Fruit fly (Drosophila melanogaster): ENCODE data around the gene lectin-28C.

DNA sequence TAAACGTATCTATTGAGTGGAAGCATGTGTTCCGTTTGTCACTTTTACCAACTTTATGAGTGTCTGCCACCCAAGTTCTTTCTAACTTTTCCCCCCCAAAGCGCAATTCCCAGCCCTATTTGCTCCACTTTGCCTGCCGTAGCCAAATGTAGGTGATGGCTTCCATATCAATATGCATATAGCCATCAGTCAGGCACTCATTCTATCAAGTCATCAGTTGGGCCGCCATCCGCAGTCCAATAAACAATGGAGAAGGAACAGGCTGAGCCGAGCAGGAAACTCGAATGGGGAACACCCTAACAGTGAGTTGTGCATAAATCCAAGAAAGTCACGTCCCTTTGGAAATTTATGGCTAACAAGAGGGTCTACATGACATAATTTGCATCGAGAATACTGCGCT is 49.3 kb upstream of the lectin-28C start:
- TF ChIP-seq toe (GFP tag; optimal IDR thresholded peaks at IDR 0.05), result no peak
- no peak for TF ChIP-seq Clk (GFP tag; optimal IDR thresholded peaks at IDR 0.05)
- TF ChIP-seq kay (GFP tag; ENCODE audit: borderline replicate concordance), result no peak
- TF ChIP-seq bab1 (GFP tag; optimal IDR thresholded peaks at IDR 0.05), result no peak
- no peak for TF ChIP-seq CG14711 (tag; optimal IDR thresholded peaks at IDR 0.05)
- no peak for TF ChIP-seq CG7045 (GFP tag; optimal IDR thresholded peaks at IDR 0.05)
- TF ChIP-seq CG11617 (GFP tag; optimal IDR thresholded peaks at IDR 0.05), result no peak
